Worm (Caenorhabditis elegans): Measurements from ENCODE around the gene fem-3.

ce11 chrIV:9070188-9070587 is 34.6 kb upstream of the fem-3 start:
- TF ChIP-seq nhr-12 (tag; optimal IDR thresholded peaks at IDR 0.05) (no peak), zip-8 (tag; optimal IDR thresholded peaks at IDR 0.05) (no peak), bed-3 (GFP tag; optimal IDR thresholded peaks at IDR 0.05) (no peak), lsy-2 (tag; optimal IDR thresholded peaks at IDR 0.05) (no peak), nhr-237 (tag; optimal IDR thresholded peaks at IDR 0.05) (no peak), M03D4.4 (tag; optimal IDR thresholded peaks at IDR 0.05) (no peak), snpc-4 (tag; optimal IDR thresholded peaks at IDR 0.05) (no peak)

All from whole organism, mixed stage, embryonic.